Worm (Caenorhabditis elegans) whole organism, midembryonic: ENCODE measurements around the gene D1025.1.

Experiments used
- T22C8.4 ChIP-seq: fragments of 200-800 bp; sonication (Bioruptor generic); IDR thresholded peaks from 2 replicates; pipeline ENCODE4 v1.3.6; 2022; ENCODE audit warnings: missing genetic modification characterization, missing compliant biosample characterization
- cog-1 ChIP-seq: sonication (generic microtip); optimal IDR thresholded peaks from 2 replicates; lab custom pipeline; 2016; ENCODE audit warnings: missing genetic modification characterization, missing compliant biosample characterization
- ztf-29 ChIP-seq: fragments of 200-800 bp; sonication (Bioruptor generic); IDR thresholded peaks from 2 replicates; pipeline ENCODE4 v1.3.6; 2022; ENCODE audit warnings: missing genetic modification reagents, missing genetic modification characterization, missing compliant biosample characterization

- TF ChIP-seq cog-1 (no peak), ztf-29 (GFP tag; lab: Robert Waterston, UW) (no peak), T22C8.4 (GFP tag; lab: Robert Waterston, UW) (no peak)
Measured at ce11 chrX:14484827-14485226, 35.7 kb upstream of the D1025.1 start, which contains the start of gene M163.8.
